Worm (Caenorhabditis elegans) whole organism, L4 larva: Measurements from ENCODE around the gene nhr-9.

ENCODE experiments used
- daf-8 ChIP-seq: fragments of 200-800 bp; sonication (Bioruptor generic); IDR thresholded peaks from 2 replicates; pipeline ENCODE4 v1.3.6; 2022; ENCODE audit warnings: missing genetic modification characterization, missing compliant biosample characterization
- jun-1 ChIP-seq: fragments of 150-350 bp; optimal IDR thresholded peaks from 2 replicates; lab custom pipeline; 2014; ENCODE audit warnings: missing biosample characterization, missing genetic modification reagents, missing genetic modification characterization

ce11 chrIII:7083106-7083505 is 12.2 kb upstream of the nhr-9 start:
- TF ChIP-seq jun-1 = no peak
- no peak for TF ChIP-seq daf-8 (GFP tag; lab: Robert Waterston, UW)
